Fruit fly (Drosophila melanogaster) whole organism: ENCODE data around the gene CG8064.

Experiments
- CG8478 ChIP-seq: fragments of >200 bp; optimal IDR thresholded peaks from 2 replicates; lab custom pipeline; 2018; ENCODE audit warnings: inconsistent platforms
- Dll ChIP-seq: fragments of >200 bp; optimal IDR thresholded peaks from 2 replicates; lab custom pipeline; 2017
- pan ChIP-seq: fragments of >200 bp; optimal IDR thresholded peaks from 2 replicates; lab custom pipeline; 2017
- psq ChIP-seq: fragments of >200 bp; optimal IDR thresholded peaks from 2 replicates; lab custom pipeline; 2017
- usp ChIP-seq: fragments of >200 bp; optimal IDR thresholded peaks from 2 replicates; lab custom pipeline; 2017; ENCODE audit warnings: missing biosample characterization, missing genetic modification characterization, mixed read lengths

DNA sequence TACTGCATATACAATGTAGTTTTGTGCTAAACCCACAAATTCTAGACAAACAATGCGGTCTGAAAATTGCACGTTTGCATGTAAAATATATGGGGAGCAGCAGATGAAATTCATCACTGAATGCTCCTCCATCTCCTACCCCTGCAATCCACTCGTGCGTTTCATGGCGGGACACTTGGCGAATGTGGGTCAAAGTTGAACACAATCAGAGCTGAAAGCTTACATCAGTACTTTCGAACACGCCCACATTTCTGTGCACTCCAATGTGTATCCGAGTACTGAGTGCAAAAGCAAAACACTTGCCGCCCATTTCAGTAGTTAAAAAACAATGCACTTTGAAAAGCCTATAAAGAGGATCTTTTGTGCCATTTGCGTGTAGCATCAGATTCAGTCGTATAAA lies 13.3 kb downstream of the CG8064 start:
- TF ChIP-seq pan (lab: Kevin White, UChicago) (no peak), psq (lab: Kevin White, UChicago) (no peak), Dll (lab: Kevin White, UChicago) (no peak), CG8478 (lab: Kevin White, UChicago) (no peak), usp (no peak)
